Fruit fly (Drosophila melanogaster) whole organism, embryonic: ENCODE results near the gene Ilp5.

Experiments used
- Ada2b ChIP-seq: fragments of 200-800 bp; sonication (Bioruptor generic); IDR thresholded peaks from 2 replicates; pipeline ENCODE4 v1.3.6; 2022; ENCODE audit warnings: missing biosample characterization, missing genetic modification characterization
- Atf3 ChIP-seq: fragments of 200-800 bp; sonication (Bioruptor generic); optimal IDR thresholded peaks from 3 replicates; lab custom pipeline; 2016; ENCODE audit warnings: missing biosample characterization, missing genetic modification characterization
- Atf6 ChIP-seq: fragments of 200-800 bp; sonication (Bioruptor generic); IDR thresholded peaks from 2 replicates; pipeline ENCODE4 v1.3.6; 2022; ENCODE audit warnings: missing biosample characterization, missing genetic modification characterization
- BtbVII ChIP-seq: fragments of 200-800 bp; sonication (Bioruptor generic); optimal IDR thresholded peaks from 3 replicates; lab custom pipeline; 2017; ENCODE audit warnings: missing biosample characterization, mild to moderate bottlenecking, missing genetic modification characterization
- CG1024 ChIP-seq: fragments of 200-800 bp; sonication (Bioruptor generic); IDR thresholded peaks from 2 replicates; pipeline ENCODE4 v1.3.6; 2022; ENCODE audit warnings: missing biosample characterization, missing genetic modification characterization
- CG10543 ChIP-seq: fragments of 200-800 bp; sonication (Bioruptor generic); optimal IDR thresholded peaks from 3 replicates; lab custom pipeline; 2017; ENCODE audit warnings: missing biosample characterization, mild to moderate bottlenecking, missing genetic modification characterization, moderate library complexity
- CG10979 ChIP-seq: fragments of 200-800 bp; sonication (Bioruptor generic); optimal IDR thresholded peaks from 2 replicates; lab custom pipeline; 2018; ENCODE audit warnings: missing biosample characterization, mild to moderate bottlenecking, missing genetic modification characterization, moderate library complexity
- CG16813 ChIP-seq: fragments of 200-800 bp; sonication (Bioruptor generic); IDR thresholded peaks from 3 replicates; pipeline ENCODE4 v1.3.6; 2022; ENCODE audit warnings: missing biosample characterization, missing genetic modification characterization; ENCODE audit not compliant: partially characterized antibody
- CG17385 ChIP-seq: fragments of 200-800 bp; sonication (Bioruptor generic); optimal IDR thresholded peaks from 3 replicates; lab custom pipeline; 2018; ENCODE audit warnings: missing biosample characterization, mild to moderate bottlenecking, missing genetic modification characterization
- CG17612 ChIP-seq: fragments of 200-800 bp; sonication (Bioruptor generic); IDR thresholded peaks from 2 replicates; pipeline ENCODE4 v1.3.6; 2022; ENCODE audit warnings: missing biosample characterization, missing genetic modification characterization
- CG17802 ChIP-seq: fragments of 200-800 bp; sonication (Bioruptor generic); optimal IDR thresholded peaks from 2 replicates; lab custom pipeline; 2018; ENCODE audit warnings: missing biosample characterization, mild to moderate bottlenecking, missing genetic modification characterization, moderate library complexity
- CG18619 ChIP-seq: fragments of 200-800 bp; sonication (Bioruptor generic); optimal IDR thresholded peaks from 3 replicates; lab custom pipeline; 2017; ENCODE audit warnings: missing biosample characterization, mild to moderate bottlenecking, missing genetic modification characterization
- CG31224 ChIP-seq: fragments of 200-800 bp; sonication (Bioruptor generic); IDR thresholded peaks from 2 replicates; pipeline ENCODE4 v1.3.6; 2022; ENCODE audit warnings: missing biosample characterization, missing genetic modification characterization
- CG31388 ChIP-seq: fragments of 200-800 bp; sonication (Bioruptor generic); optimal IDR thresholded peaks from 2 replicates; lab custom pipeline; 2016; ENCODE audit warnings: missing biosample characterization, missing genetic modification characterization
- CG32532 ChIP-seq: fragments of 200-800 bp; sonication (Bioruptor generic); IDR thresholded peaks from 2 replicates; pipeline ENCODE4 v1.3.6; 2022; ENCODE audit warnings: missing biosample characterization, missing genetic modification characterization
- CG33557 ChIP-seq: fragments of 200-800 bp; sonication (Bioruptor generic); optimal IDR thresholded peaks from 2 replicates; lab custom pipeline; 2019; ENCODE audit warnings: missing biosample characterization, mild to moderate bottlenecking, missing genetic modification characterization, moderate library complexity
- CG42726 ChIP-seq: fragments of 200-800 bp; sonication (Bioruptor generic); IDR thresholded peaks from 2 replicates; pipeline ENCODE4 v1.3.6; 2022; ENCODE audit warnings: missing biosample characterization, missing genetic modification characterization; ENCODE audit not compliant: partially characterized antibody
- CG6254 ChIP-seq: fragments of 200-800 bp; sonication (Bioruptor generic); optimal IDR thresholded peaks from 3 replicates; lab custom pipeline; 2017; ENCODE audit warnings: mild to moderate bottlenecking, missing biosample characterization, missing genetic modification reagents, missing genetic modification characterization
- CG6683 ChIP-seq: fragments of 200-800 bp; sonication (Bioruptor generic); optimal IDR thresholded peaks from 2 replicates; lab custom pipeline; 2017; ENCODE audit warnings: missing biosample characterization, mild to moderate bottlenecking, missing genetic modification characterization, missing genetic modification reagents
- CG8290 ChIP-seq, 3 experiments: fragments of 200-800 bp; sonication (Bioruptor generic); optimal IDR thresholded peaks; 2 replicates each; lab custom pipeline; 2016 to 2019; ENCODE audit warnings: missing biosample characterization in 3 of 3, missing genetic modification characterization in 3 of 3, mild to moderate bottlenecking in 2 of 3, moderate library complexity in 1 of 3
- CG8478 ChIP-seq: fragments of >200 bp; optimal IDR thresholded peaks from 2 replicates; lab custom pipeline; 2018
- D ChIP-seq, 2 experiments: fragments of 200-800 bp in 1 of 2; fragments of >200 bp in 1 of 2; sonication (Bioruptor generic) in 1 of 2; optimal IDR thresholded peaks; 2 replicates in 1 of 2; 3 replicates in 1 of 2; lab custom pipeline; 2017; ENCODE audit warnings: mild to moderate bottlenecking in 1 of 2, missing biosample characterization in 1 of 2, missing genetic modification characterization in 1 of 2, missing genetic modification reagents in 1 of 2
- Ets65A ChIP-seq: fragments of 200-800 bp; sonication (Bioruptor generic); peaks from one replicate; lab custom pipeline; 2016; ENCODE audit warnings: missing biosample characterization, missing genetic modification characterization
- H15 ChIP-seq: fragments of 200-800 bp; sonication (Bioruptor generic); IDR thresholded peaks from 3 replicates; pipeline ENCODE4 v1.3.6; 2022; ENCODE audit warnings: missing biosample characterization, missing genetic modification characterization
- HLH4C ChIP-seq: fragments of 200-800 bp; sonication (Bioruptor generic); IDR thresholded peaks from 3 replicates; pipeline ENCODE4 v1.3.6; 2022; ENCODE audit warnings: missing biosample characterization, missing genetic modification characterization; ENCODE audit not compliant: partially characterized antibody
- Hand ChIP-seq: fragments of 200-800 bp; sonication (Bioruptor generic); optimal IDR thresholded peaks from 2 replicates; lab custom pipeline; 2017; ENCODE audit warnings: mild to moderate bottlenecking, missing biosample characterization, missing genetic modification reagents, missing genetic modification characterization
- Lim3 ChIP-seq: fragments of 200-800 bp; sonication (Bioruptor generic); IDR thresholded peaks from 2 replicates; pipeline ENCODE4 v1.3.6; 2022; ENCODE audit warnings: missing biosample characterization, missing genetic modification characterization
- Med ChIP-seq: fragments of 200-800 bp; sonication (Bioruptor generic); peaks from one replicate; lab custom pipeline; 2016; ENCODE audit warnings: missing biosample characterization, missing genetic modification characterization, mild to moderate bottlenecking, inconsistent platforms, moderate library complexity
- Mes4 ChIP-seq: fragments of 200-800 bp; sonication (Bioruptor generic); optimal IDR thresholded peaks from 2 replicates; lab custom pipeline; 2016; ENCODE audit warnings: missing biosample characterization, missing genetic modification characterization
- Mrtf ChIP-seq: fragments of 200-800 bp; sonication (Bioruptor generic); IDR thresholded peaks from 3 replicates; pipeline ENCODE4 v1.3.6; 2022; ENCODE audit warnings: missing biosample characterization, missing genetic modification characterization
- Nf-YC ChIP-seq: fragments of 200-800 bp; optimal IDR thresholded peaks from 3 replicates; lab custom pipeline; 2019; ENCODE audit warnings: missing biosample characterization, mild to moderate bottlenecking, missing genetic modification characterization, moderate library complexity
- Optix ChIP-seq: fragments of 200-800 bp; sonication (Bioruptor generic); IDR thresholded peaks from 3 replicates; pipeline ENCODE4 v1.3.6; 2022; ENCODE audit warnings: missing biosample characterization, missing genetic modification characterization
- Scr ChIP-seq: fragments of 200-800 bp; sonication (Bioruptor generic); IDR thresholded peaks from 2 replicates; pipeline ENCODE4 v1.3.6; 2022; ENCODE audit warnings: missing biosample characterization, missing genetic modification characterization; ENCODE audit not compliant: partially characterized antibody
- Usf ChIP-seq: fragments of 200-800 bp; sonication (Bioruptor generic); optimal IDR thresholded peaks from 2 replicates; lab custom pipeline; 2017; ENCODE audit warnings: missing genotype, missing biosample characterization, missing genetic modification characterization
- YL-1 ChIP-seq: fragments of 200-800 bp; sonication (Bioruptor generic); optimal IDR thresholded peaks from 3 replicates; lab custom pipeline; 2017; ENCODE audit warnings: missing biosample characterization, mild to moderate bottlenecking, missing genetic modification characterization
- ap ChIP-seq: fragments of 200-800 bp; sonication (Bioruptor generic); IDR thresholded peaks from 2 replicates; pipeline ENCODE4 v1.3.6; 2022; ENCODE audit warnings: missing biosample characterization, missing genetic modification characterization
- ci ChIP-seq: fragments of 200-800 bp; sonication (Bioruptor generic); IDR thresholded peaks from 3 replicates; pipeline ENCODE4 v1.3.6; 2022; ENCODE audit warnings: missing biosample characterization, missing genetic modification characterization
- corto ChIP-seq: fragments of 200-800 bp; sonication (Bioruptor generic); optimal IDR thresholded peaks from 2 replicates; lab custom pipeline; 2016; ENCODE audit warnings: missing biosample characterization, mild to moderate bottlenecking, missing genetic modification characterization, moderate library complexity
- dmrt99B ChIP-seq: fragments of 200-800 bp; sonication (Bioruptor generic); optimal IDR thresholded peaks from 2 replicates; lab custom pipeline; 2018; ENCODE audit warnings: missing biosample characterization, mild to moderate bottlenecking, missing genetic modification characterization, moderate library complexity
- ewg ChIP-seq: fragments of 200-800 bp; sonication (Bioruptor generic); optimal IDR thresholded peaks from 3 replicates; lab custom pipeline; 2017; ENCODE audit warnings: mild to moderate bottlenecking, missing biosample characterization, missing genetic modification reagents, missing genetic modification characterization
- fd3F ChIP-seq: fragments of 200-800 bp; sonication (Bioruptor generic); optimal IDR thresholded peaks from 2 replicates; lab custom pipeline; 2018; ENCODE audit warnings: missing biosample characterization, mild to moderate bottlenecking, missing genetic modification characterization, moderate library complexity
- fru ChIP-seq: fragments of >200 bp; optimal IDR thresholded peaks from 2 replicates; lab custom pipeline; 2017
- gt ChIP-seq: fragments of 200-800 bp; sonication (Bioruptor generic); IDR thresholded peaks from 2 replicates; pipeline ENCODE4 v1.3.6; 2022; ENCODE audit warnings: missing biosample characterization, missing genetic modification characterization
- h ChIP-seq: fragments of >200 bp; optimal IDR thresholded peaks from 2 replicates; lab custom pipeline; 2017
- inv ChIP-seq: fragments of 200-800 bp; sonication (Bioruptor generic); IDR thresholded peaks from 2 replicates; pipeline ENCODE4 v1.3.6; 2022; ENCODE audit warnings: missing biosample characterization, missing genetic modification characterization; ENCODE audit not compliant: partially characterized antibody
- pum ChIP-seq: fragments of 200-800 bp; sonication (Bioruptor generic); optimal IDR thresholded peaks from 2 replicates; lab custom pipeline; 2016; ENCODE audit warnings: missing biosample characterization, missing genetic modification characterization
- sd ChIP-seq: fragments of 200-800 bp; sonication (Bioruptor generic); optimal IDR thresholded peaks from 3 replicates; lab custom pipeline; 2018; ENCODE audit warnings: missing biosample characterization, mild to moderate bottlenecking, missing genetic modification characterization, moderate library complexity
- sim ChIP-seq: fragments of 200-800 bp; sonication (Bioruptor generic); IDR thresholded peaks from 2 replicates; pipeline ENCODE4 v1.3.6; 2022; ENCODE audit warnings: missing biosample characterization, missing genetic modification characterization
- sob ChIP-seq: fragments of 200-800 bp; sonication (Bioruptor generic); IDR thresholded peaks from 2 replicates; pipeline ENCODE4 v1.3.6; 2022; ENCODE audit warnings: missing biosample characterization, missing genetic modification characterization
- sr ChIP-seq: fragments of 200-800 bp; sonication (Bioruptor generic); IDR thresholded peaks from 3 replicates; pipeline ENCODE4 v1.3.6; 2022; ENCODE audit warnings: missing biosample characterization, missing genetic modification characterization

The Ilp5 gene

DNA sequence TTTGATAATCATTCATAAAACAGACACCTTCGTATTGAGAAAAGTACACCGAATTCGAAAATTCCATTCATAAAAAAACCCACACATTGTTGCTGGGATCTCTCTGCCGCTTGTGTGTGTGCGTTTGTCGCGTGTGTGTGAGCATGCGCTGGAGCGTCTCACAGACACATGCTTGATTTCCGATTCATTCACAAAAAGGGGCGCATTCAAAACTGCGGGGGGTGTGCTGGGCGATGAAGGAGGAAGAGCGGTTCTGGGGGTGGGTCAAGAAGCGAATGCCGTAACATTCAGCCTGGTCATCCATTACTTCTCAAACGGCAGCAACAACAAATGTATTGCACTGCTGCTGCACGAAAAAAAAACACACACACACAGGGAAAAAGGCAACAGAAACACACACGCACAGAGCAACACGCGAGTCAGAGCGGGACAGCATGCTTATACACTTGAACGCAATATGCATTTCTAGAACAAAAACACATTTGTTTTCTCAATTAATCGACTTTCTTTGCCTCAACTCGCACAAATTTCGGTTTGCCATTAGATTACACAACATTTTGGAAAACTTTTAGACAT lies 30.3 kb upstream of the Ilp5 start (continued):
- TF ChIP-seq Mes4 (GFP tag; lab: Kevin White, UChicago) (no peak), YL-1 (GFP tag; lab: Kevin White, UChicago) (peak; percentile 33), HLH4C (GFP tag; lab: Robert Waterston, UW) (no peak; the same call in 2 of the 3 replicates), Usf (GFP tag; lab: Kevin White, UChicago) (no peak), Hand (GFP tag; lab: Kevin White, UChicago) (no peak), ewg (GFP tag; lab: Kevin White, UChicago) (peak; percentile 92), pum (GFP tag; lab: Kevin White, UChicago) (no peak), Lim3 (no peak), CG17802 (tag; lab: Kevin White, UChicago) (no peak), CG17385 (peak; percentile 23), Nf-YC (no peak), Atf3 (no peak), sob (GFP tag; lab: Robert Waterston, UW) (peak; percentile 40; the same call in 1 of the 2 replicates), h (lab: Kevin White, UChicago) (no peak), ap (GFP tag; lab: Robert Waterston, UW) (no peak), Optix (GFP tag; lab: Robert Waterston, UW) (no peak), Scr (GFP tag; lab: Robert Waterston, UW) (peak; percentile 16; the same call in 1 of the 2 replicates), CG10543 (GFP tag; lab: Kevin White, UChicago) (peak; percentile 29), sr (GFP tag; lab: Robert Waterston, UW) (peak; percentile 45; the same call in 1 of the 3 replicates), fru (lab: Kevin White, UChicago) (no peak), sim (no peak), Med (GFP tag; lab: Kevin White, UChicago) (peak; percentile 68), D (optimal IDR thresholded peaks at IDR 0.05; lab: Kevin White, UChicago) (no peak), D (GFP tag; optimal IDR thresholded peaks at IDR 0.05; lab: Kevin White, UChicago) (no peak), CG6254 (no peak), Ets65A (no peak), sd (tag; lab: Kevin White, UChicago) (peak; percentile 72), corto (GFP tag; lab: Kevin White, UChicago) (no peak), H15 (no peak), CG31388 (GFP tag; lab: Kevin White, UChicago) (no peak), CG10979 (no peak), ci (GFP tag; lab: Robert Waterston, UW) (peak; percentile 56; the same call in 1 of the 3 replicates), CG17612 (GFP tag; lab: Robert Waterston, UW) (no peak), BtbVII (no peak), inv (no peak), CG1024 (no peak), CG8290 (GFP tag; optimal IDR thresholded peaks at IDR 0.05; lab: Kevin White, UChicago) (no peak), CG8290 (tag; optimal IDR thresholded peaks at IDR 0.05; lab: Kevin White, UChicago) (peak in 1 of 2 experiments; percentile 48), CG16813 (0 out of 3 replicates have a peak, but pooled peaks have one; percentile 11), CG42726 (GFP tag; lab: Robert Waterston, UW) (peak; percentile 25; the same call in 1 of the 2 replicates), CG8478 (lab: Kevin White, UChicago) (peak; percentile 83), Atf6 (peak; percentile 44; the same call in 1 of the 2 replicates), Ada2b (GFP tag; lab: Robert Waterston, UW) (no peak), gt (GFP tag; lab: Robert Waterston, UW) (no peak), fd3F (GFP tag; lab: Kevin White, UChicago) (no peak), CG18619 (GFP tag; lab: Kevin White, UChicago) (no peak), dmrt99B (tag; lab: Kevin White, UChicago) (no peak), Mrtf (GFP tag; lab: Robert Waterston, UW) (no peak), CG32532 (GFP tag; lab: Robert Waterston, UW) (no peak), CG33557 (GFP tag; lab: Kevin White, UChicago) (no peak), CG6683 (GFP tag; lab: Kevin White, UChicago) (no peak), CG31224 (GFP tag; lab: Robert Waterston, UW) (no peak)
